Worm (Caenorhabditis elegans): ENCODE results near the gene Y49E10.29.

DNA sequence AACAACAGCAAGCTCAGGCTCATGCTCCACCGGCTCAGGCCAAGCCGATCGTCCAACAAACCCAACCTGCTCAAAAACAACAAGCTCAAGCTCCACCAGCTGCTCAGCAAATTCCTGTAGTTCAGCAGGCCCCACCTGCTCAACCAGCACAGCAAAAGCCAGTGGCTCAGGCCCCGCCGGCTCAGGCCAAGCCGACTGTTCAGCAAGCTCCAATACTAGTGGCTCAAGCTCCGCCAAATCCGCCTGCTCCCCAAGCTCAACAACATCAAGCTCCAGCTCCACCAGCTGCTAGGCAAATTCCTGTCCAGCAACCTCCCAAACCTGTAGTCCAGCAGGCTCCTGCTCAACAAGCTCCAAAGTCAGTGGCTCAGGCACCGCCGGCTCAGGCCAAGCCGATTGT, 831 bp downstream of the Y49E10.29 start:
- TF ChIP-seq egl-27 (tag; optimal IDR thresholded peaks at IDR 0.05) (no peak), nhr-12 (tag; optimal IDR thresholded peaks at IDR 0.05) (no peak), ceh-82 (tag; optimal IDR thresholded peaks at IDR 0.05) (no peak), efl-1 (optimal IDR thresholded peaks at IDR 0.05) (no peak), efl-1 (GFP tag; optimal IDR thresholded peaks at IDR 0.05 in 1 of 2) (no peak), fkh-10 (GFP tag; optimal IDR thresholded peaks at IDR 0.05) (no peak), nhr-19 (GFP tag; conservative IDR thresholded peaks at IDR 0.05) (no peak), blmp-1 (tag; optimal IDR thresholded peaks at IDR 0.05) (no peak)

All from whole organism, L1 larva.